Worm (Caenorhabditis elegans): ENCODE data around the gene F35E12.10.

Gene F35E12.10

ce11 chrV:13751811-13752210, 3.3 kb upstream of the F35E12.10 start, which contains the start of gene cld-9:
cld-9 (minus strand) TSS chrV:13751891.
- TF ChIP-seq sox-4 (tag; optimal IDR thresholded peaks at IDR 0.05): no peak
- no peak for TF ChIP-seq nhr-76 (tag; optimal IDR thresholded peaks at IDR 0.05)
- no peak for TF ChIP-seq mab-9 (GFP tag; IDR thresholded peaks at IDR 0.05)
- TF ChIP-seq elt-2 (tag; optimal IDR thresholded peaks at IDR 0.05): peak; percentile 41
- no peak for TF ChIP-seq hlh-17 (GFP tag; optimal IDR thresholded peaks at IDR 0.05; ENCODE audit: borderline replicate concordance)
- TF ChIP-seq C16A3.4 (tag; optimal IDR thresholded peaks at IDR 0.05): no peak
- TF ChIP-seq hpl-2 (GFP tag; optimal IDR thresholded peaks at IDR 0.05): no peak

- TF ChIP-seq pax-3 (tag; optimal IDR thresholded peaks at IDR 0.05): peak; percentile 55
- TF ChIP-seq isw-1 (GFP tag; IDR thresholded peaks at IDR 0.05): no peak
- no peak for TF ChIP-seq pqm-1 (tag; optimal IDR thresholded peaks at IDR 0.05)
- TF ChIP-seq fkh-10 (GFP tag; optimal IDR thresholded peaks at IDR 0.05): no peak
- TF ChIP-seq hlh-17 (GFP tag; optimal IDR thresholded peaks at IDR 0.05; ENCODE audit: borderline replicate concordance): no peak
- no peak for TF ChIP-seq rnt-1 (tag; optimal IDR thresholded peaks at IDR 0.05)
- TF ChIP-seq lin-13 (GFP tag; optimal IDR thresholded peaks at IDR 0.05): no peak
- TF ChIP-seq hpl-2 (GFP tag; optimal IDR thresholded peaks at IDR 0.05): no peak
- peak; percentile 78 for TF ChIP-seq elt-2 (tag; optimal IDR thresholded peaks at IDR 0.05)
Observed at ce11 chrV:13744901-13745300, 3.7 kb downstream of the F35E12.10 start, which contains the start of gene F35E12.9. F35E12.9 (minus strand) TSS chrV:13745127.

ce11 chrV:13739901-13740300, 8.7 kb downstream of the F35E12.10 start:
- TF ChIP-seq nhr-20 (tag; optimal IDR thresholded peaks at IDR 0.05): peak; percentile 21
- TF ChIP-seq efl-1 (optimal IDR thresholded peaks at IDR 0.05): no peak
- peak in 1 of 2 experiments; percentile 3 for TF ChIP-seq efl-1 (GFP tag; optimal IDR thresholded peaks at IDR 0.05 in 1 of 2)
- peak; percentile 3 for TF ChIP-seq pax-3 (tag; optimal IDR thresholded peaks at IDR 0.05)
- no peak for TF ChIP-seq lin-14 (GFP tag; optimal IDR thresholded peaks at IDR 0.05)
- peak; percentile 67 for TF ChIP-seq elt-2 (tag; optimal IDR thresholded peaks at IDR 0.05)

- TF ChIP-seq lir-3 (tag; optimal IDR thresholded peaks at IDR 0.05; ENCODE audit: poor library complexity) (no peak), irx-1 (tag; optimal IDR thresholded peaks at IDR 0.05) (no peak), egl-13 (tag; optimal IDR thresholded peaks at IDR 0.05) (no peak), ceh-63 (GFP tag; optimal IDR thresholded peaks at IDR 0.05) (no peak), snu-23 (GFP tag; optimal IDR thresholded peaks at IDR 0.05) (no peak), ama-1 (optimal IDR thresholded peaks at IDR 0.05) (no peak), nhr-12 (tag; optimal IDR thresholded peaks at IDR 0.05) (no peak), zip-4 (GFP tag; optimal IDR thresholded peaks at IDR 0.05) (no peak), lsy-2 (tag; optimal IDR thresholded peaks at IDR 0.05) (no peak), tbx-2 (tag; optimal IDR thresholded peaks at IDR 0.05) (no peak), ceh-8 (GFP tag; optimal IDR thresholded peaks at IDR 0.05) (no peak), sptf-1 (tag; optimal IDR thresholded peaks at IDR 0.05) (no peak), nhr-47 (tag; optimal IDR thresholded peaks at IDR 0.05) (no peak), dsc-1 (tag; optimal IDR thresholded peaks at IDR 0.05) (no peak), mdl-1 (tag; optimal IDR thresholded peaks at IDR 0.05) (no peak), elt-3 (tag; optimal IDR thresholded peaks at IDR 0.05) (no peak), unc-130 (tag; optimal IDR thresholded peaks at IDR 0.05) (no peak)
Observed at ce11 chrV:13738374-13738773, 10.2 kb downstream of the F35E12.10 start, which contains the start of gene irg-5. irg-5 (minus strand) TSS chrV:13738474.

ce11 chrV:13736147-13736546, 12.4 kb downstream of the F35E12.10 start, which contains the start of gene F35E12.6:
F35E12.6 (minus strand) TSS chrV:13736247.
- TF ChIP-seq nhr-77 (tag; optimal IDR thresholded peaks at IDR 0.05) (no peak), unc-62 (GFP tag; optimal IDR thresholded peaks at IDR 0.05) (no peak), elt-2 (tag; optimal IDR thresholded peaks at IDR 0.05) (peak; percentile 37), skn-1 (tag; optimal IDR thresholded peaks at IDR 0.05) (no peak)

Measured in whole organism, L1 larva.